Fruit fly (Drosophila melanogaster) whole organism, embryonic: Measurements from ENCODE around the gene Vha16-5.

Source experiments
- CG10147 ChIP-seq: fragments of 200-800 bp; sonication (Bioruptor generic); optimal IDR thresholded peaks from 2 replicates; lab custom pipeline; 2019; ENCODE audit warnings: missing biosample characterization, mild to moderate bottlenecking, missing genetic modification characterization, moderate library complexity
- CG10431 ChIP-seq: fragments of 200-800 bp; sonication (Bioruptor generic); optimal IDR thresholded peaks from 3 replicates; lab custom pipeline; 2018; ENCODE audit warnings: missing biosample characterization, mild to moderate bottlenecking, missing genetic modification characterization
- CG10959 ChIP-seq: fragments of 200-800 bp; sonication (Bioruptor generic); IDR thresholded peaks from 2 replicates; pipeline ENCODE4 v1.3.6; 2022; ENCODE audit warnings: missing biosample characterization, missing genetic modification characterization
- CG12769 ChIP-seq: fragments of 200-800 bp; sonication (Bioruptor generic); optimal IDR thresholded peaks from 2 replicates; lab custom pipeline; 2019; ENCODE audit warnings: missing biosample characterization, mild to moderate bottlenecking, missing genetic modification characterization, moderate library complexity
- CG13287 ChIP-seq: fragments of 200-800 bp; sonication (Bioruptor generic); IDR thresholded peaks from 2 replicates; pipeline ENCODE4 v1.3.6; 2022; ENCODE audit warnings: missing biosample characterization, missing genetic modification characterization; ENCODE audit not compliant: partially characterized antibody
- CG14667 ChIP-seq: fragments of 200-800 bp; sonication (Bioruptor generic); IDR thresholded peaks from 2 replicates; pipeline ENCODE4 v1.3.6; 2022; ENCODE audit warnings: missing biosample characterization, missing genetic modification characterization
- CG14710 ChIP-seq: fragments of 200-800 bp; sonication (Bioruptor generic); optimal IDR thresholded peaks from 3 replicates; lab custom pipeline; 2019; ENCODE audit warnings: missing biosample characterization, mild to moderate bottlenecking, missing genetic modification characterization, moderate library complexity
- CG1529 ChIP-seq: fragments of 200-800 bp; sonication (Bioruptor generic); optimal IDR thresholded peaks from 3 replicates; lab custom pipeline; 2018; ENCODE audit warnings: missing biosample characterization, missing genetic modification characterization
- CG15479 ChIP-seq: fragments of 200-800 bp; sonication (Bioruptor generic); optimal IDR thresholded peaks from 3 replicates; lab custom pipeline; 2019; ENCODE audit warnings: missing biosample characterization, mild to moderate bottlenecking, missing genetic modification characterization, moderate library complexity
- CG15601 ChIP-seq: fragments of 200-800 bp; sonication (Bioruptor generic); optimal IDR thresholded peaks from 3 replicates; lab custom pipeline; 2019; ENCODE audit warnings: missing biosample characterization, mild to moderate bottlenecking, missing genetic modification characterization, moderate library complexity
- CG16813 ChIP-seq: fragments of 200-800 bp; sonication (Bioruptor generic); IDR thresholded peaks from 3 replicates; pipeline ENCODE4 v1.3.6; 2022; ENCODE audit warnings: missing biosample characterization, missing genetic modification characterization; ENCODE audit not compliant: partially characterized antibody
- CG17186 ChIP-seq: fragments of 200-800 bp; sonication (Bioruptor generic); optimal IDR thresholded peaks from 3 replicates; lab custom pipeline; 2017; ENCODE audit warnings: missing biosample characterization, missing genetic modification reagents, missing genetic modification characterization
- CG17802 ChIP-seq: fragments of 200-800 bp; sonication (Bioruptor generic); optimal IDR thresholded peaks from 2 replicates; lab custom pipeline; 2018; ENCODE audit warnings: missing biosample characterization, mild to moderate bottlenecking, missing genetic modification characterization, moderate library complexity
- CG17829 ChIP-seq: fragments of 200-800 bp; optimal IDR thresholded peaks from 2 replicates; lab custom pipeline; 2019; ENCODE audit warnings: missing biosample characterization, mild to moderate bottlenecking, missing genetic modification characterization, moderate library complexity
- CG2202 ChIP-seq: fragments of 200-800 bp; sonication (Bioruptor generic); optimal IDR thresholded peaks from 2 replicates; lab custom pipeline; 2018; ENCODE audit warnings: missing biosample characterization, mild to moderate bottlenecking, missing genetic modification characterization
- CG3281 ChIP-seq: fragments of 200-800 bp; sonication (Bioruptor generic); optimal IDR thresholded peaks from 3 replicates; lab custom pipeline; 2017; ENCODE audit warnings: missing biosample characterization, mild to moderate bottlenecking, missing genetic modification characterization
- CG33213 ChIP-seq: fragments of 200-800 bp; sonication (Bioruptor generic); optimal IDR thresholded peaks from 3 replicates; lab custom pipeline; 2016; ENCODE audit warnings: missing biosample characterization, missing genetic modification characterization
- CG3838 ChIP-seq: fragments of 200-800 bp; sonication (Bioruptor generic); optimal IDR thresholded peaks from 3 replicates; lab custom pipeline; 2016; ENCODE audit warnings: missing biosample characterization, missing genetic modification characterization
- CG7372 ChIP-seq: fragments of 200-800 bp; sonication (Bioruptor generic); IDR thresholded peaks from 2 replicates; pipeline ENCODE4 v1.3.6; 2022; ENCODE audit warnings: missing biosample characterization, missing genetic modification characterization
- CTCF ChIP-seq: fragments of 200-800 bp; sonication (Bioruptor generic); optimal IDR thresholded peaks from 2 replicates; lab custom pipeline; 2017; ENCODE audit warnings: missing biosample characterization, mild to moderate bottlenecking, missing genetic modification characterization, moderate library complexity
- Dp ChIP-seq: fragments of 200-800 bp; sonication (Bioruptor generic); optimal IDR thresholded peaks from 2 replicates; lab custom pipeline; 2018; ENCODE audit warnings: missing biosample characterization, mild to moderate bottlenecking, missing genetic modification characterization, moderate library complexity
- Ets65A ChIP-seq: fragments of 200-800 bp; sonication (Bioruptor generic); peaks from one replicate; lab custom pipeline; 2016; ENCODE audit warnings: missing biosample characterization, missing genetic modification characterization
- HLH54F ChIP-seq: fragments of 200-800 bp; sonication (Bioruptor generic); optimal IDR thresholded peaks from 3 replicates; lab custom pipeline; 2016; ENCODE audit warnings: missing biosample characterization, missing genetic modification characterization
- Lim3 ChIP-seq: fragments of 200-800 bp; sonication (Bioruptor generic); IDR thresholded peaks from 2 replicates; pipeline ENCODE4 v1.3.6; 2022; ENCODE audit warnings: missing biosample characterization, missing genetic modification characterization
- MTF-1 ChIP-seq: fragments of 200-800 bp; sonication (Bioruptor generic); optimal IDR thresholded peaks from 2 replicates; lab custom pipeline; 2018; ENCODE audit warnings: missing biosample characterization, mild to moderate bottlenecking, missing genetic modification characterization, borderline replicate concordance
- Mes4 ChIP-seq: fragments of 200-800 bp; sonication (Bioruptor generic); optimal IDR thresholded peaks from 2 replicates; lab custom pipeline; 2016; ENCODE audit warnings: missing biosample characterization, missing genetic modification characterization
- Nf-YA ChIP-seq: fragments of 200-800 bp; sonication (Bioruptor generic); IDR thresholded peaks from 2 replicates; pipeline ENCODE4 v1.3.6; 2022; ENCODE audit warnings: missing biosample characterization, missing genetic modification characterization
- Oli ChIP-seq: fragments of 200-800 bp; sonication (Bioruptor generic); optimal IDR thresholded peaks from 2 replicates; lab custom pipeline; 2018; ENCODE audit warnings: missing biosample characterization, mild to moderate bottlenecking, missing genetic modification characterization, moderate library complexity
- Opbp ChIP-seq: fragments of 200-800 bp; sonication (Bioruptor generic); IDR thresholded peaks from 3 replicates; pipeline ENCODE4 v1.3.6; 2022; ENCODE audit warnings: missing biosample characterization, missing genetic modification characterization; ENCODE audit not compliant: partially characterized antibody
- Sry-β ChIP-seq: fragments of 200-800 bp; sonication (Bioruptor generic); optimal IDR thresholded peaks from 2 replicates; lab custom pipeline; 2018; ENCODE audit warnings: missing biosample characterization, mild to moderate bottlenecking, missing genetic modification characterization, moderate library complexity
- cas ChIP-seq: fragments of 200-800 bp; sonication (Bioruptor generic); IDR thresholded peaks from 2 replicates; pipeline ENCODE4 v1.3.6; 2022; ENCODE audit warnings: missing biosample characterization, missing genetic modification characterization
- chinmo ChIP-seq: fragments of 200-800 bp; sonication (Bioruptor generic); IDR thresholded peaks from 4 replicates; pipeline ENCODE4 v1.3.6; 2022; ENCODE audit warnings: missing biosample characterization, missing genetic modification characterization; ENCODE audit not compliant: partially characterized antibody
- crol ChIP-seq: fragments of 200-800 bp; sonication (Bioruptor generic); IDR thresholded peaks from 2 replicates; pipeline ENCODE4 v1.3.6; 2022; ENCODE audit warnings: missing biosample characterization, missing genetic modification characterization
- dan ChIP-seq: fragments of 200-800 bp; sonication (Bioruptor generic); IDR thresholded peaks from 2 replicates; pipeline ENCODE4 v1.3.6; 2022; ENCODE audit warnings: missing biosample characterization, missing genetic modification characterization
- exex ChIP-seq: fragments of 200-800 bp; sonication (Bioruptor generic); optimal IDR thresholded peaks from 4 replicates; lab custom pipeline; 2018; ENCODE audit warnings: missing biosample characterization, mild to moderate bottlenecking, missing genetic modification characterization, moderate library complexity
- ftz-f1 ChIP-seq: fragments of 200-800 bp; sonication (Bioruptor generic); optimal IDR thresholded peaks from 2 replicates; lab custom pipeline; 2016; ENCODE audit warnings: missing biosample characterization, missing genetic modification characterization
- grn ChIP-seq: fragments of 200-800 bp; sonication (Bioruptor generic); optimal IDR thresholded peaks from 3 replicates; lab custom pipeline; 2017; ENCODE audit warnings: missing biosample characterization, missing genetic modification characterization
- jing ChIP-seq: fragments of 200-800 bp; sonication (Bioruptor generic); optimal IDR thresholded peaks from 2 replicates; lab custom pipeline; 2018; ENCODE audit warnings: missing biosample characterization, mild to moderate bottlenecking, missing genetic modification characterization
- kni ChIP-seq: fragments of 200-800 bp; sonication (Bioruptor generic); optimal IDR thresholded peaks from 3 replicates; lab custom pipeline; 2017; ENCODE audit warnings: mild to moderate bottlenecking, missing biosample characterization, missing genetic modification reagents, missing genetic modification characterization
- mam ChIP-seq: fragments of 200-800 bp; sonication (Bioruptor generic); optimal IDR thresholded peaks from 3 replicates; lab custom pipeline; 2016; ENCODE audit warnings: missing biosample characterization, missing genetic modification characterization
- onecut ChIP-seq: fragments of 200-800 bp; sonication (Bioruptor generic); IDR thresholded peaks from 2 replicates; pipeline ENCODE4 v1.3.6; 2022; ENCODE audit warnings: missing biosample characterization, missing genetic modification characterization
- pnt ChIP-seq: fragments of 200-800 bp; sonication (Bioruptor generic); optimal IDR thresholded peaks from 3 replicates; lab custom pipeline; 2016; ENCODE audit warnings: missing biosample characterization, missing genetic modification characterization
- sens ChIP-seq: fragments of 200-800 bp; sonication (Bioruptor generic); peaks from one replicate; lab custom pipeline; 2016; ENCODE audit warnings: missing biosample characterization, missing genetic modification characterization
- slou ChIP-seq: fragments of 200-800 bp; sonication (Bioruptor generic); optimal IDR thresholded peaks from 3 replicates; lab custom pipeline; 2016; ENCODE audit warnings: missing biosample characterization, missing genetic modification characterization

Gene Vha16-5

dm6 chr2L:10754599-10754998 lies 17.8 kb upstream of the Vha16-5 start (continued):
- no peak for TF ChIP-seq exex (tag; lab: Kevin White, UChicago)

- TF ChIP-seq onecut (GFP tag; lab: Robert Waterston, UW) (peak; percentile 55; the same call in 1 of the 2 replicates), Ets65A (GFP tag; lab: Kevin White, UChicago) (peak; percentile 87), chinmo (GFP tag; lab: Robert Waterston, UW) (0 out of 4 replicates have a peak, but pooled peaks have one; percentile 50), CG12769 (peak; percentile 2), CG17186 (GFP tag; lab: Kevin White, UChicago) (no peak), Nf-YA (no peak), mam (GFP tag; lab: Kevin White, UChicago) (no peak), grn (peak; percentile 56), ftz-f1 (GFP tag; lab: Kevin White, UChicago) (peak; percentile 29)
- TF ChIP-seq, all 482 proteins: peak for 6
Measured at dm6 chr2L:10753618-10754017, 16.8 kb upstream of the Vha16-5 start.

dm6 chr2L:10752668-10753067 lies 15.8 kb upstream of the Vha16-5 start:
- no peak for TF ChIP-seq CG17829 (tag; lab: Kevin White, UChicago)
- TF ChIP-seq CG16813 (GFP tag; lab: Robert Waterston, UW) = no peak
- no peak for TF ChIP-seq crol
- peak; percentile 18; the same call in 1 of the 2 replicates for TF ChIP-seq CG7372 (GFP tag; lab: Robert Waterston, UW)

dm6 chr2L:10751879-10752620 lies 15.2 kb upstream of the Vha16-5 start:
- TF ChIP-seq CG15479 (GFP tag; lab: Kevin White, UChicago) (peak; percentile 37), CG13287 (GFP tag; lab: Robert Waterston, UW) (no peak), slou (GFP tag; lab: Kevin White, UChicago) (peak; percentile 68), Mes4 (GFP tag; lab: Kevin White, UChicago) (peak; percentile 95), CTCF (peak; percentile 22), CG14710 (tag; lab: Kevin White, UChicago) (peak; percentile 95), kni (GFP tag; lab: Kevin White, UChicago) (peak; percentile 94), HLH54F (peak; percentile 58), CG15601 (tag; lab: Kevin White, UChicago) (peak; percentile 95), Sry-β (GFP tag; lab: Kevin White, UChicago) (peak; percentile 72), Oli (tag; lab: Kevin White, UChicago) (peak; percentile 75), CG1529 (GFP tag; lab: Kevin White, UChicago) (peak; percentile 93), dan (GFP tag; lab: Robert Waterston, UW) (no peak), cas (GFP tag; lab: Robert Waterston, UW) (peak; percentile 20; the same call in 1 of the 2 replicates), jing (GFP tag; lab: Kevin White, UChicago) (peak; percentile 63), CG2202 (tag; lab: Kevin White, UChicago) (peak; percentile 97), CG10959 (GFP tag; lab: Robert Waterston, UW) (peak; percentile 78), CG14667 (GFP tag; lab: Robert Waterston, UW) (peak; percentile 25; the same call in 1 of the 2 replicates), sens (GFP tag; lab: Kevin White, UChicago) (peak; percentile 99), CG3838 (GFP tag; lab: Kevin White, UChicago) (peak; percentile 85), pnt (GFP tag; lab: Kevin White, UChicago) (peak; percentile 84), Lim3 (GFP tag; lab: Robert Waterston, UW) (no peak), CG10147 (GFP tag; lab: Kevin White, UChicago) (peak; percentile 47), MTF-1 (GFP tag; lab: Kevin White, UChicago) (peak; percentile 92), CG10431 (GFP tag; lab: Kevin White, UChicago) (peak; percentile 72), CG3281 (GFP tag; lab: Kevin White, UChicago) (peak; percentile 59), CG17802 (peak; percentile 77), Dp (GFP tag; lab: Kevin White, UChicago) (no peak), CG33213 (GFP tag; lab: Kevin White, UChicago) (peak; percentile 94), Opbp (GFP tag; lab: Robert Waterston, UW) (no peak)
